Worm (Caenorhabditis elegans): ENCODE measurements around the gene H20J04.7.

ce11 chrII:4392526-4393057 lies 37.5 kb upstream of the H20J04.7 start, which contains the start of gene mlt-7:
- no peak for TF ChIP-seq nfya-1 (tag; optimal IDR thresholded peaks at IDR 0.05)
- no peak for TF ChIP-seq fkh-10 (GFP tag; optimal IDR thresholded peaks at IDR 0.05)
- no peak for TF ChIP-seq pqm-1 (tag; optimal IDR thresholded peaks at IDR 0.05)
- no peak for TF ChIP-seq hlh-13 (GFP tag; optimal IDR thresholded peaks at IDR 0.05)
- TF ChIP-seq ztf-16 (tag; optimal IDR thresholded peaks at IDR 0.05): no peak
- no peak for TF ChIP-seq unc-55 (GFP tag; optimal IDR thresholded peaks at IDR 0.05)
- no peak for TF ChIP-seq elt-2 (tag; optimal IDR thresholded peaks at IDR 0.05)
- no peak for TF ChIP-seq dmd-4 (tag; optimal IDR thresholded peaks at IDR 0.05; ENCODE audit: borderline replicate concordance)
- no peak for TF ChIP-seq nhr-11 (tag; optimal IDR thresholded peaks at IDR 0.05)
- TF ChIP-seq hlh-6 (tag; optimal IDR thresholded peaks at IDR 0.05): no peak
- TF ChIP-seq tbx-2 (tag; optimal IDR thresholded peaks at IDR 0.05): no peak
